Worm (Caenorhabditis elegans): ENCODE results near the gene F38A1.8.

F38A1.8 gene

ce11 chrIV:1256723-1257122 is 17.1 kb upstream of the F38A1.8 start, which contains the start of gene clec-168:
clec-168 (plus strand) TSS chrIV:1256969.
- TF ChIP-seq hlh-15 (tag; optimal IDR thresholded peaks at IDR 0.05) (no peak), ets-4 (tag; optimal IDR thresholded peaks at IDR 0.05) (no peak), lin-11 (tag; optimal IDR thresholded peaks at IDR 0.05) (no peak), zip-5 (tag; optimal IDR thresholded peaks at IDR 0.05) (no peak), ztf-16 (tag; optimal IDR thresholded peaks at IDR 0.05) (no peak), ceh-24 (tag; optimal IDR thresholded peaks at IDR 0.05) (no peak), Y22D7AL.16 (tag; optimal IDR thresholded peaks at IDR 0.05) (no peak), F13H6.1 (tag; optimal IDR thresholded peaks at IDR 0.05) (no peak), ceh-48 (tag; optimal IDR thresholded peaks at IDR 0.05) (no peak), pros-1 (tag; optimal IDR thresholded peaks at IDR 0.05) (no peak), ceh-18 (tag; optimal IDR thresholded peaks at IDR 0.05) (no peak), nhr-11 (tag; optimal IDR thresholded peaks at IDR 0.05) (no peak), ceh-14 (tag; optimal IDR thresholded peaks at IDR 0.05) (no peak), rnt-1 (tag; optimal IDR thresholded peaks at IDR 0.05) (no peak)

- TF ChIP-seq mec-3 (tag; optimal IDR thresholded peaks at IDR 0.05; ENCODE audit: borderline replicate concordance) (no peak), syd-9 (tag; optimal IDR thresholded peaks at IDR 0.05) (no peak), nfya-1 (tag; optimal IDR thresholded peaks at IDR 0.05) (no peak), ceh-2 (tag; optimal IDR thresholded peaks at IDR 0.05) (no peak), K02D7.2 (tag; optimal IDR thresholded peaks at IDR 0.05) (no peak), pros-1 (tag; optimal IDR thresholded peaks at IDR 0.05) (no peak), ets-4 (tag; optimal IDR thresholded peaks at IDR 0.05) (no peak), ceh-9 (tag; optimal IDR thresholded peaks at IDR 0.05) (no peak), che-1 (tag; optimal IDR thresholded peaks at IDR 0.05) (no peak), ttx-3 (tag; optimal IDR thresholded peaks at IDR 0.05) (no peak), hlh-30 (tag; optimal IDR thresholded peaks at IDR 0.05; ENCODE audit: insufficient read depth) (no peak), fkh-10 (GFP tag; optimal IDR thresholded peaks at IDR 0.05) (no peak), fkh-6 (tag; optimal IDR thresholded peaks at IDR 0.05) (no peak), K09A11.1 (tag; optimal IDR thresholded peaks at IDR 0.05; ENCODE audit: insufficient read depth) (no peak), nhr-11 (tag; optimal IDR thresholded peaks at IDR 0.05) (no peak), C38D4.7 (GFP tag; optimal IDR thresholded peaks at IDR 0.05) (no peak), dve-1 (tag; optimal IDR thresholded peaks at IDR 0.05) (no peak)
These were observed 16.0 kb upstream of the F38A1.8 start, which contains the start of gene clec-167 for ce11 chrIV:1255632-1256031. clec-167 (minus strand) TSS chrIV:1255732.

ce11 chrIV:1251242-1251911 is 11.7 kb upstream of the F38A1.8 start, which contains the start of the genes clec-166 and F38A1.6:
clec-166 (minus strand) TSS chrIV:1251342.
F38A1.6 (plus strand) TSS chrIV:1251861.
- TF ChIP-seq pqm-1 (tag; optimal IDR thresholded peaks at IDR 0.05) = no peak
- no peak for TF ChIP-seq unc-55 (GFP tag; optimal IDR thresholded peaks at IDR 0.05)
- no peak for TF ChIP-seq ceh-2 (tag; optimal IDR thresholded peaks at IDR 0.05)
- no peak for TF ChIP-seq C38D4.7 (GFP tag; optimal IDR thresholded peaks at IDR 0.05)
- TF ChIP-seq unc-86 (tag; optimal IDR thresholded peaks at IDR 0.05) = no peak
- TF ChIP-seq ceh-48 (tag; optimal IDR thresholded peaks at IDR 0.05) = no peak
- no peak for TF ChIP-seq ceh-45 (GFP tag; IDR thresholded peaks at IDR 0.05)
- TF ChIP-seq ceh-19 (GFP tag; optimal IDR thresholded peaks at IDR 0.05) = no peak
- no peak for TF ChIP-seq nhr-11 (tag; optimal IDR thresholded peaks at IDR 0.05)
- no peak for TF ChIP-seq hlh-13 (GFP tag; optimal IDR thresholded peaks at IDR 0.05)
- TF ChIP-seq K02D7.2 (tag; optimal IDR thresholded peaks at IDR 0.05) = no peak
- no peak for TF ChIP-seq elt-2 (tag; optimal IDR thresholded peaks at IDR 0.05)
- no peak for TF ChIP-seq F13H6.1 (tag; optimal IDR thresholded peaks at IDR 0.05)
- TF ChIP-seq che-1 (tag; optimal IDR thresholded peaks at IDR 0.05) = no peak
- no peak for TF ChIP-seq unc-42 (tag; optimal IDR thresholded peaks at IDR 0.05)
- TF ChIP-seq tbx-7 (tag; optimal IDR thresholded peaks at IDR 0.05) = no peak
- no peak for TF ChIP-seq mec-3 (tag; optimal IDR thresholded peaks at IDR 0.05; ENCODE audit: borderline replicate concordance)
- TF ChIP-seq hlh-15 (tag; optimal IDR thresholded peaks at IDR 0.05) = no peak

Measured in whole organism, late embryonic.